Worm (Caenorhabditis elegans) whole organism, L3 larva: ENCODE measurements around the gene mks-3.

Experiments used
- lin-39 ChIP-seq: fragments of 150-350 bp; optimal IDR thresholded peaks from 2 replicates; lab custom pipeline; 2018; ENCODE audit warnings: missing biosample characterization, missing genetic modification reagents, missing genetic modification characterization
- nhr-77 ChIP-seq: fragments of 150-350 bp; optimal IDR thresholded peaks from 2 replicates; lab custom pipeline; 2014; ENCODE audit warnings: missing biosample characterization, missing genetic modification characterization
- pha-4 ChIP-seq: fragments of 150-350 bp; optimal IDR thresholded peaks from 2 replicates; lab custom pipeline; 2014; ENCODE audit warnings: missing biosample characterization, missing genetic modification reagents, missing genetic modification characterization
- skn-1 ChIP-seq: fragments of 150-350 bp; optimal IDR thresholded peaks from 2 replicates; lab custom pipeline; 2014; ENCODE audit warnings: missing biosample characterization, missing genetic modification characterization

ce11 chrII:7575614-7576013 is 7.8 kb downstream of the mks-3 start, which contains the start of gene F35D2.1:
- TF ChIP-seq nhr-77 (no peak), pha-4 (tag; lab: Kevin White, UChicago) (no peak), skn-1 (no peak), lin-39 (tag; lab: Kevin White, UChicago) (no peak)
